Fruit fly (Drosophila melanogaster): ENCODE measurements around the gene CG12682.

dm6 chrX:4875370-4875769 is 49.6 kb downstream of the CG12682 start, which contains the start of gene boil:
- TF ChIP-seq EcR (GFP tag; optimal IDR thresholded peaks at IDR 0.05), result no peak
- no peak for TF ChIP-seq Pif1A (GFP tag; optimal IDR thresholded peaks at IDR 0.05)
- no peak for TF ChIP-seq CG8159 (tag; optimal IDR thresholded peaks at IDR 0.05)
- no peak for TF ChIP-seq D1 (tag; optimal IDR thresholded peaks at IDR 0.05)
- no peak for TF ChIP-seq Pif1B (GFP tag; optimal IDR thresholded peaks at IDR 0.05)
- TF ChIP-seq CG17806 (tag; optimal IDR thresholded peaks at IDR 0.05), result no peak
- TF ChIP-seq CG10348 (GFP tag; IDR thresholded peaks at IDR 0.05), result no peak
- no peak for TF ChIP-seq CG8301 (tag; optimal IDR thresholded peaks at IDR 0.05)

Measured in whole organism, pupa.